Fruit fly (Drosophila melanogaster): ENCODE data around the gene CG15211.
A peak's percentile ranks its signal among the peaks of the same experiment; 100 is the strongest.

Gene CG15211

dm6 chrX:10731801-10732200, 40.5 kb upstream of the CG15211 start (continued):
- TF ChIP-seq Trl (optimal IDR thresholded peaks at IDR 0.05) (peak in 1 of 2 experiments; percentile 28), Trl (GFP tag; optimal IDR thresholded peaks at IDR 0.05) (peak; percentile 15), Mad (GFP tag; optimal IDR thresholded peaks at IDR 0.05) (no peak), CG7963 (GFP tag; IDR thresholded peaks at IDR 0.05; ENCODE audit: partially characterized antibody) (no peak), Dek (tag; optimal IDR thresholded peaks at IDR 0.05) (peak; percentile 38), Sox100B (GFP tag; optimal IDR thresholded peaks at IDR 0.05) (peak; percentile 64), CG14441 (GFP tag; IDR thresholded peaks at IDR 0.05) (no peak), danr (GFP tag; IDR thresholded peaks at IDR 0.05) (0 out of 2 replicates have a peak, but pooled peaks have one; percentile 11), CG1233 (GFP tag; optimal IDR thresholded peaks at IDR 0.05) (peak; percentile 12), ara (GFP tag; IDR thresholded peaks at IDR 0.05) (no peak), ro (GFP tag; IDR thresholded peaks at IDR 0.05) (no peak), CG17328 (GFP tag; IDR thresholded peaks at IDR 0.05) (peak; percentile 60; the same call in 1 of the 2 replicates), lab (GFP tag; optimal IDR thresholded peaks at IDR 0.05) (peak; percentile 62), CG9727 (GFP tag; optimal IDR thresholded peaks at IDR 0.05) (peak; percentile 81), ATbp (GFP tag; optimal IDR thresholded peaks at IDR 0.05) (peak; percentile 53), CG12391 (tag; optimal IDR thresholded peaks at IDR 0.05) (peak; percentile 79), CG12219 (GFP tag; optimal IDR thresholded peaks at IDR 0.05) (no peak), CG7556 (GFP tag; optimal IDR thresholded peaks at IDR 0.05) (peak; percentile 81), CG30431 (GFP tag; optimal IDR thresholded peaks at IDR 0.05) (no peak), org-1 (GFP tag; optimal IDR thresholded peaks at IDR 0.05) (peak; percentile 18), CG3726 (GFP tag; IDR thresholded peaks at IDR 0.05) (no peak), Xrp1 (GFP tag; IDR thresholded peaks at IDR 0.05) (peak; percentile 74), CG15479 (GFP tag; optimal IDR thresholded peaks at IDR 0.05) (no peak), sob (GFP tag; IDR thresholded peaks at IDR 0.05) (0 out of 2 replicates have a peak, but pooled peaks have one; percentile 13), CG10543 (GFP tag; optimal IDR thresholded peaks at IDR 0.05) (no peak), CG5245 (GFP tag; optimal IDR thresholded peaks at IDR 0.05) (peak; percentile 1), Side (GFP tag; optimal IDR thresholded peaks at IDR 0.05) (peak; percentile 18), Blimp-1 (GFP tag; optimal IDR thresholded peaks at IDR 0.05) (peak; percentile 63), gsb-n (tag; optimal IDR thresholded peaks at IDR 0.05) (peak; percentile 59), nerfin-1 (tag; optimal IDR thresholded peaks at IDR 0.05) (no peak), CG4328 (GFP tag; optimal IDR thresholded peaks at IDR 0.05) (no peak), CG17568 (GFP tag; optimal IDR thresholded peaks at IDR 0.05) (peak; percentile 10), pho (GFP tag; optimal IDR thresholded peaks at IDR 0.05) (peak; percentile 18), Hr3 (GFP tag; optimal IDR thresholded peaks at IDR 0.05) (peak; percentile 65), bab2 (GFP tag; optimal IDR thresholded peaks at IDR 0.05) (peak; percentile 32), Ada2b (GFP tag; IDR thresholded peaks at IDR 0.05) (peak; percentile 57), Awh (GFP tag; IDR thresholded peaks at IDR 0.05) (peak; percentile 30; the same call in 1 of the 2 replicates), trem (tag; optimal IDR thresholded peaks at IDR 0.05) (peak; percentile 52), Opbp (GFP tag; IDR thresholded peaks at IDR 0.05; ENCODE audit: partially characterized antibody) (no peak), Hr51 (GFP tag; optimal IDR thresholded peaks at IDR 0.05) (peak; percentile 22 to 75), Sry-δ (GFP tag; optimal IDR thresholded peaks at IDR 0.05) (peak; percentile 12), BEAF-32 (GFP tag; optimal IDR thresholded peaks at IDR 0.05) (no peak), mld (GFP tag; IDR thresholded peaks at IDR 0.05; ENCODE audit: partially characterized antibody) (no peak), cwo (GFP tag; optimal IDR thresholded peaks at IDR 0.05) (peak; percentile 56), Doc2 (GFP tag; IDR thresholded peaks at IDR 0.05) (no peak), CG11696 (GFP tag; IDR thresholded peaks at IDR 0.05) (0 out of 2 replicates have a peak, but pooled peaks have one; percentile 13), PHDP (tag; optimal IDR thresholded peaks at IDR 0.05) (peak; percentile 68), Oaz (GFP tag; IDR thresholded peaks at IDR 0.05) (no peak), dysf (GFP tag; IDR thresholded peaks at IDR 0.05) (peak; percentile 68; the same call in 2 of the 3 replicates), CG8388 (GFP tag; optimal IDR thresholded peaks at IDR 0.05) (peak; percentile 64)
